Worm (Caenorhabditis elegans) whole organism, L2 larva: ENCODE measurements around the gene ttr-17.

Experiments used
- C34F6.9 ChIP-seq: fragments of 150-350 bp; optimal IDR thresholded peaks from 2 replicates; lab custom pipeline; 2014; ENCODE audit warnings: missing biosample characterization, missing genetic modification characterization
- R02D3.7 ChIP-seq: fragments of 150-350 bp; optimal IDR thresholded peaks from 2 replicates; lab custom pipeline; 2014; ENCODE audit warnings: missing biosample characterization, missing genetic modification characterization
- Y55F3AM.14 ChIP-seq: fragments of 200-800 bp; sonication (Bioruptor generic); optimal IDR thresholded peaks from 2 replicates; lab custom pipeline; 2018; ENCODE audit warnings: mild to moderate bottlenecking, missing genetic modification characterization, missing compliant biosample characterization
- ZK546.5 ChIP-seq: sonication (generic microtip); optimal IDR thresholded peaks from 2 replicates; lab custom pipeline; 2017; ENCODE audit warnings: missing biosample characterization, missing genetic modification characterization
- alr-1 ChIP-seq: fragments of 150-350 bp; optimal IDR thresholded peaks from 2 replicates; lab custom pipeline; 2014; ENCODE audit warnings: missing biosample characterization, missing genetic modification characterization
- aly-2 ChIP-seq: fragments of 150-350 bp; optimal IDR thresholded peaks from 2 replicates; lab custom pipeline; 2014; ENCODE audit warnings: missing biosample characterization, missing genetic modification characterization
- blmp-1 ChIP-seq: sonication (generic microtip); optimal IDR thresholded peaks from 2 replicates; lab custom pipeline; 2017; ENCODE audit warnings: missing genetic modification characterization, mild to moderate bottlenecking, missing compliant biosample characterization, antibody characterized with exemption, moderate library complexity; ENCODE audit not compliant: insufficient read depth
- ceh-16 ChIP-seq: fragments of 150-350 bp; optimal IDR thresholded peaks from 2 replicates; lab custom pipeline; 2014; ENCODE audit warnings: missing biosample characterization, missing genetic modification characterization
- ceh-82 ChIP-seq: fragments of 150-350 bp; optimal IDR thresholded peaks from 2 replicates; lab custom pipeline; 2014; ENCODE audit warnings: missing biosample characterization, missing genetic modification characterization
- crh-2 ChIP-seq: sonication (generic microtip); optimal IDR thresholded peaks from 2 replicates; lab custom pipeline; 2017; ENCODE audit warnings: missing biosample characterization, missing genetic modification characterization
- dmd-4 ChIP-seq: sonication (generic microtip); optimal IDR thresholded peaks from 2 replicates; lab custom pipeline; 2017; ENCODE audit warnings: missing biosample characterization, missing genetic modification characterization
- egl-27 ChIP-seq: sonication (generic microtip); optimal IDR thresholded peaks from 3 replicates; lab custom pipeline; 2017; ENCODE audit warnings: missing biosample characterization, missing genetic modification reagents, missing genetic modification characterization
- elt-1 ChIP-seq: fragments of 150-350 bp; optimal IDR thresholded peaks from 2 replicates; lab custom pipeline; 2014; ENCODE audit warnings: missing biosample characterization, missing genetic modification characterization
- elt-3 ChIP-seq: sonication (generic microtip); optimal IDR thresholded peaks from 2 replicates; lab custom pipeline; 2017; ENCODE audit warnings: missing biosample characterization, missing genetic modification characterization
- fos-1 ChIP-seq: fragments of 150-350 bp; optimal IDR thresholded peaks from 2 replicates; lab custom pipeline; 2014; ENCODE audit warnings: missing biosample characterization, missing genetic modification characterization
- gmeb-1 ChIP-seq: fragments of 150-350 bp; optimal IDR thresholded peaks from 2 replicates; lab custom pipeline; 2014; ENCODE audit warnings: missing biosample characterization, missing genetic modification characterization
- lin-11 ChIP-seq: fragments of 150-350 bp; sonication (generic microtip); optimal IDR thresholded peaks from 2 replicates; lab custom pipeline; 2014; ENCODE audit warnings: missing biosample characterization, missing genetic modification characterization, inconsistent platforms, mixed read lengths
- lin-13 ChIP-seq: fragments of 150-350 bp; optimal IDR thresholded peaks from 2 replicates; lab custom pipeline; 2014; ENCODE audit warnings: missing biosample characterization, missing genetic modification reagents, missing genetic modification characterization
- lin-39 ChIP-seq: fragments of 150-350 bp; optimal IDR thresholded peaks from 2 replicates; lab custom pipeline; 2014; ENCODE audit warnings: missing biosample characterization, missing genetic modification reagents, missing genetic modification characterization
- lsy-2 ChIP-seq, 2 experiments: fragments of 150-350 bp in 1 of 2; sonication (generic microtip) in 1 of 2; optimal IDR thresholded peaks; 2 replicates each; lab custom pipeline; 2014 to 2017; ENCODE audit warnings: missing biosample characterization in 2 of 2, missing genetic modification characterization in 2 of 2
- mab-5 ChIP-seq: fragments of 150-350 bp; optimal IDR thresholded peaks from 2 replicates; lab custom pipeline; 2014; ENCODE audit warnings: missing biosample characterization, missing genetic modification characterization
- mbf-1 ChIP-seq: sonication (generic microtip); optimal IDR thresholded peaks from 2 replicates; lab custom pipeline; 2017; ENCODE audit warnings: missing biosample characterization, missing genetic modification characterization
- mdl-1 ChIP-seq, 2 experiments: fragments of 150-350 bp in 1 of 2; sonication (generic microtip) in 1 of 2; optimal IDR thresholded peaks; 2 replicates each; lab custom pipeline; 2017; ENCODE audit warnings: missing biosample characterization in 2 of 2, missing genetic modification characterization in 2 of 2
- nhr-10 ChIP-seq: sonication (generic microtip); optimal IDR thresholded peaks from 2 replicates; lab custom pipeline; 2017; ENCODE audit warnings: missing biosample characterization, missing genetic modification characterization
- nhr-12 ChIP-seq: fragments of 150-350 bp; optimal IDR thresholded peaks from 2 replicates; lab custom pipeline; 2014; ENCODE audit warnings: missing biosample characterization, missing genetic modification characterization
- nhr-129 ChIP-seq: fragments of 150-350 bp; optimal IDR thresholded peaks from 2 replicates; lab custom pipeline; 2014; ENCODE audit warnings: missing biosample characterization, missing genetic modification characterization
- nhr-21 ChIP-seq: fragments of 150-350 bp; optimal IDR thresholded peaks from 2 replicates; lab custom pipeline; 2014; ENCODE audit warnings: missing biosample characterization, missing genetic modification characterization
- nhr-23 ChIP-seq: fragments of 150-350 bp; optimal IDR thresholded peaks from 2 replicates; lab custom pipeline; 2014; ENCODE audit warnings: missing biosample characterization, missing genetic modification reagents, missing genetic modification characterization
- nhr-237 ChIP-seq: fragments of 150-350 bp; optimal IDR thresholded peaks from 2 replicates; lab custom pipeline; 2014; ENCODE audit warnings: missing biosample characterization, missing genetic modification characterization
- nhr-25 ChIP-seq: fragments of 150-350 bp; sonication (generic microtip); optimal IDR thresholded peaks from 3 replicates; lab custom pipeline; 2014; ENCODE audit warnings: missing biosample characterization, missing genetic modification characterization
- nhr-6 ChIP-seq: fragments of 150-350 bp; optimal IDR thresholded peaks from 2 replicates; lab custom pipeline; 2014; ENCODE audit warnings: missing biosample characterization, missing genetic modification characterization
- nhr-77 ChIP-seq: fragments of 150-350 bp; optimal IDR thresholded peaks from 2 replicates; lab custom pipeline; 2014; ENCODE audit warnings: missing biosample characterization, missing genetic modification characterization
- peb-1 ChIP-seq: fragments of 150-350 bp; optimal IDR thresholded peaks from 2 replicates; lab custom pipeline; 2014; ENCODE audit warnings: missing biosample characterization, missing genetic modification characterization
- sem-4 ChIP-seq: fragments of 150-350 bp; optimal IDR thresholded peaks from 2 replicates; lab custom pipeline; 2014; ENCODE audit warnings: missing biosample characterization, missing genetic modification reagents, missing genetic modification characterization
- skn-1 ChIP-seq: sonication (generic microtip); optimal IDR thresholded peaks from 2 replicates; lab custom pipeline; 2017; ENCODE audit warnings: missing biosample characterization, missing genetic modification characterization
- sma-3 ChIP-seq: sonication (generic microtip); optimal IDR thresholded peaks from 2 replicates; lab custom pipeline; 2016; ENCODE audit warnings: missing genetic modification reagents, missing genetic modification characterization, missing compliant biosample characterization
- sma-9 ChIP-seq, 2 experiments: fragments of 150-350 bp in 1 of 2; sonication (generic microtip) in 1 of 2; optimal IDR thresholded peaks; 2 replicates each; lab custom pipeline; 2014 to 2016; ENCODE audit warnings: missing genetic modification characterization in 2 of 2, mild to moderate bottlenecking in 1 of 2, missing biosample characterization in 1 of 2, missing compliant biosample characterization in 1 of 2, missing genetic modification reagents in 1 of 2, moderate library complexity in 1 of 2
- snpc-4 ChIP-seq: fragments of 150-350 bp; optimal IDR thresholded peaks from 2 replicates; lab custom pipeline; 2014; ENCODE audit warnings: missing biosample characterization, missing genetic modification characterization
- unc-55 ChIP-seq: fragments of 150-350 bp; sonication (generic microtip); optimal IDR thresholded peaks from 3 replicates; lab custom pipeline; 2014; ENCODE audit warnings: missing biosample characterization, missing genetic modification reagents, missing genetic modification characterization
- unc-62 ChIP-seq: fragments of 150-350 bp; optimal IDR thresholded peaks from 2 replicates; lab custom pipeline; 2014; ENCODE audit warnings: missing biosample characterization, missing genetic modification reagents, missing genetic modification characterization
- ztf-11 ChIP-seq: sonication (generic microtip); optimal IDR thresholded peaks from 2 replicates; lab custom pipeline; 2017; ENCODE audit warnings: missing biosample characterization, missing genetic modification characterization
- ztf-4 ChIP-seq: fragments of 150-350 bp; optimal IDR thresholded peaks from 2 replicates; lab custom pipeline; 2014; ENCODE audit warnings: missing biosample characterization, missing genetic modification characterization

The ttr-17 gene

DNA sequence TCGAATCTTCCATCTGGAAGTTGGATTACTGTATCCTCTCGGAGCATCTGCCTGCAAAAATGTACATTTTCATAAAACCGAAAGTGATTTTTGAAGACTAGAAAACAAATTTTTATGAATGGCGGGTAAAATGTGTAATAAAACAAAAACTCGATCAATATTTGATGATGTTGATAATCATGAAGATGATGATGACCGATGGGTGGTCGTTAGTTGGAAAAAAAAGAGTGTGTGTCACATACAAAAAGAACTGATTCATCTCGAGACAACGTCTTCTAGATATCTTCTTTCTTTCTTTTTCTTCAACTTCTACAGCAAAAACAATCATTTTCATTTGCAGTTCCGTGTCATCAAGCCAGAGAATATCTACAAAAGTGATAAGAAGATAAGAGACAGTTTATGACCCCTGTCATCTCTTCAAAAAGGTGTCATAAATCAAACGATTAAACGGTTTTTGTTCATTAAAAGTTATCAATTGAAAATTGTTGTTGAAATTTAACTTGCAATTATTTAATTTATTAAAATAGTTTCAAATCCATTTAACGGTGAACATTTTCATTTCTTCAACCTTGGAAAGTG lies 25.8 kb upstream of the ttr-17 start, which contains the start of gene bcc-1:
Gene bcc-1, minus strand, starts transcription at position 51 of the 579 bp plus-strand sequence.
- TF ChIP-seq nhr-25 (tag; lab: Kevin White, UChicago): peak; percentile 57
- no peak for TF ChIP-seq lin-11
- TF ChIP-seq unc-62: no peak
- no peak for TF ChIP-seq nhr-23
- TF ChIP-seq lin-39: no peak
- no peak for TF ChIP-seq mdl-1 (tag; optimal IDR thresholded peaks at IDR 0.05; lab: Kevin White, UChicago)
- no peak for TF ChIP-seq sem-4 (tag; lab: Kevin White, UChicago)
- TF ChIP-seq nhr-21 (tag; lab: Kevin White, UChicago): peak; percentile 18
- TF ChIP-seq fos-1 (tag; lab: Kevin White, UChicago): peak; percentile 62
- no peak for TF ChIP-seq peb-1 (tag; lab: Kevin White, UChicago)
- TF ChIP-seq nhr-12 (tag; lab: Kevin White, UChicago): no peak
- no peak for TF ChIP-seq ceh-16
- TF ChIP-seq sma-9 (GFP tag; optimal IDR thresholded peaks at IDR 0.05; lab: Kevin White, UChicago): peak; percentile 42
- TF ChIP-seq sma-9 (tag; optimal IDR thresholded peaks at IDR 0.05; lab: Kevin White, UChicago): no peak
- no peak for TF ChIP-seq nhr-77
- TF ChIP-seq elt-3 (tag; lab: Kevin White, UChicago): no peak
- no peak for TF ChIP-seq C34F6.9 (tag; lab: Kevin White, UChicago)
- no peak for TF ChIP-seq snpc-4 (tag; lab: Kevin White, UChicago)
- TF ChIP-seq sma-3 (GFP tag; lab: Kevin White, UChicago): peak; percentile 45
- TF ChIP-seq dmd-4 (tag; lab: Kevin White, UChicago): no peak
- TF ChIP-seq blmp-1 (tag; lab: Kevin White, UChicago): peak; percentile 7
- peak; percentile 23 for TF ChIP-seq gmeb-1 (tag; lab: Kevin White, UChicago)
- no peak for TF ChIP-seq nhr-6 (tag; lab: Kevin White, UChicago)
- TF ChIP-seq egl-27: no peak
- TF ChIP-seq elt-1 (tag; lab: Kevin White, UChicago): no peak
- peak; percentile 60 for TF ChIP-seq mab-5 (tag; lab: Kevin White, UChicago)
- TF ChIP-seq aly-2 (tag; lab: Kevin White, UChicago): no peak

DNA sequence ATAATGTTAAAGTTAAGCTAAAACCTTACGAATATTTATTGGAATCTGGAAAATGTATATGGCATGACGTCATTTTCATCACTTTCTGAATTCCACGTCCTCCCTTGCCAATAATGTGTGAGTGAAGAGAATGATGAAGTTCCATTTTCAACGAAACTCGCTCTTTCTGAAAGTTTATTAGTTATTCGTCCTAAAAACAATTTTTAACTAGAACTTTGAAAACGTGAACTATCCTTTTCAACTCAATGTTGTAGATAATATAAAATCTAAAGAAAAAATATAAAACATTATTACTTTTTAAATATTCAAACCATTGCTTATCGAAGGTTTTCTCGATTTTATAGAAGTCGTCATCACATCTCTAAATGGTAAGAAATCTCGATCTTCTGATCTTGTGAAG lies 22.7 kb upstream of the ttr-17 start, which contains the start of gene M7.7:
Gene M7.7, plus strand, starts transcription at position 301 of the 400 bp plus-strand sequence.
- no peak for TF ChIP-seq egl-27
- TF ChIP-seq lsy-2 (tag; optimal IDR thresholded peaks at IDR 0.05; lab: Kevin White, UChicago): no peak
- TF ChIP-seq fos-1 (tag; lab: Kevin White, UChicago): no peak
- no peak for TF ChIP-seq ztf-11 (tag; lab: Kevin White, UChicago)
- TF ChIP-seq unc-55: no peak
- no peak for TF ChIP-seq R02D3.7 (tag; lab: Kevin White, UChicago)

DNA sequence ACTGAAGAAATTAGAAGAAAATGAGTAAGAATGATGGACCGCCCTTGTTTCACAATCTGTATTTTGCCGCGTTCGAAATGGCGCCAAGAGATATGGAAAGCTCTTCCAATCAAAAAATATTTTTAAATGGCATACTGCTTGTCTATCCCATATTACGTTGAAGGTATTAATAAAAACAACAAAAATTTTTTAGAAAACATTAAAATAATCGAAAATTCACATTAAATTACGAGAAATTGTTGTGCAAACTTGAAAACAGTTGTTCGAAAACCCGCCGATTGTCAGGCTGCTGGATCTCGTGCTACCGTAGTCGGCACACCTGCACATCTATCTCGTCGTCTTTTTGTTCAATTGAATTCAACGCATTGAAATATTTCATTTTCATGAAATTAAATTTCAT lies 16.8 kb upstream of the ttr-17 start, which contains the start of gene klc-1:
Gene klc-1, plus strand, starts transcription at position 127 of the 400 bp plus-strand sequence.
- TF ChIP-seq ZK546.5 (tag; lab: Kevin White, UChicago): no peak
- peak in 1 of 2 experiments; percentile 63 for TF ChIP-seq lsy-2 (tag; optimal IDR thresholded peaks at IDR 0.05; lab: Kevin White, UChicago)

DNA sequence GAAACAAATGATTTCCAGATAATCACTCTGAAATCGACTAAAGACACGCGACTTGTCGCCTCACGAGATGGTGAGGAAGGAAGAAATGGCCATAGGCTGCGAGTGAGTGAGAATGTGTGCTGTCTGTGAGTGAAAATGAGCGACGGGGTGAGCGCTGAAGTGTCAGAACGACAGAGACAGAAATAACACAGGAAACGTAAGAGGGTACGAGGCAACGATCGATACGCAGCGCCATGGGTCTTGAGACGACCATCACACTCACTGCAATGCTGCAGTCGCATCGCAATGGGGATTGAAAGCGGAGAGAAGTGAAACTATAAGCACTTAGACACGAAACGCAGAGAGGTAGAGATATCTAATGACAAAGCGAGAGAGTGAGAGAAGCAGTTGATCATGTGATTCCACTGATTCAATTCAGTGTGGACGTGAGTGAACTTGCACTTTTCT lies 16.0 kb upstream of the ttr-17 start:
- TF ChIP-seq skn-1 (peak; percentile 3), crh-2 (peak; percentile 91), Y55F3AM.14 (peak; percentile 83), lin-13 (GFP tag; lab: Kevin White, UChicago) (peak; percentile 86), nhr-6 (tag; lab: Kevin White, UChicago) (peak; percentile 95), fos-1 (tag; lab: Kevin White, UChicago) (peak; percentile 85), elt-3 (tag; lab: Kevin White, UChicago) (no peak), ztf-4 (peak; percentile 91), nhr-129 (tag; lab: Kevin White, UChicago) (peak; percentile 98), unc-62 (peak; percentile 21), nhr-237 (tag; lab: Kevin White, UChicago) (no peak), ztf-11 (tag; lab: Kevin White, UChicago) (no peak), alr-1 (tag; lab: Kevin White, UChicago) (peak; percentile 62), nhr-12 (tag; lab: Kevin White, UChicago) (no peak), ceh-82 (tag; lab: Kevin White, UChicago) (peak; percentile 60), lin-11 (peak; percentile 94), ZK546.5 (tag; lab: Kevin White, UChicago) (peak; percentile 44), R02D3.7 (tag; lab: Kevin White, UChicago) (no peak), mdl-1 (tag; optimal IDR thresholded peaks at IDR 0.05; lab: Kevin White, UChicago) (peak; percentile 61 to 84), nhr-23 (peak; percentile 42), nhr-21 (tag; lab: Kevin White, UChicago) (peak; percentile 96), sem-4 (tag; lab: Kevin White, UChicago) (peak; percentile 96), sma-3 (GFP tag; lab: Kevin White, UChicago) (peak; percentile 91), dmd-4 (tag; lab: Kevin White, UChicago) (no peak), aly-2 (tag; lab: Kevin White, UChicago) (no peak), nhr-10 (tag; lab: Kevin White, UChicago) (no peak), unc-55 (peak; percentile 94), snpc-4 (tag; lab: Kevin White, UChicago) (peak; percentile 62), mbf-1 (tag; lab: Kevin White, UChicago) (no peak), elt-1 (tag; lab: Kevin White, UChicago) (no peak), sma-9 (GFP tag; optimal IDR thresholded peaks at IDR 0.05; lab: Kevin White, UChicago) (peak; percentile 92), sma-9 (tag; optimal IDR thresholded peaks at IDR 0.05; lab: Kevin White, UChicago) (no peak), C34F6.9 (tag; lab: Kevin White, UChicago) (peak; percentile 99)
